Fruit fly (Drosophila melanogaster) whole organism, wandering third instar larva: ENCODE results near the gene Pdhb.

Source experiments
- CrebA ChIP-seq: fragments of 200-800 bp; sonication (Bioruptor generic); optimal IDR thresholded peaks from 2 replicates; lab custom pipeline; 2016; ENCODE audit warnings: missing biosample characterization, mild to moderate bottlenecking, missing genetic modification characterization, borderline replicate concordance
- Mio ChIP-seq: sonication (Bioruptor generic); optimal IDR thresholded peaks from 2 replicates; lab custom pipeline; 2016; ENCODE audit warnings: missing biosample characterization, missing genetic modification characterization
- Myc ChIP-seq: fragments of >200 bp; optimal IDR thresholded peaks from 2 replicates; lab custom pipeline; 2017
- br ChIP-seq: fragments of 200-800 bp; sonication (Bioruptor generic); optimal IDR thresholded peaks from 2 replicates; lab custom pipeline; 2016; ENCODE audit warnings: missing biosample characterization, missing genetic modification characterization
- ey ChIP-seq: fragments of 200-800 bp; sonication (Bioruptor generic); optimal IDR thresholded peaks from 2 replicates; lab custom pipeline; 2016; ENCODE audit warnings: missing biosample characterization, missing genetic modification characterization
- psq ChIP-seq: fragments of 200-800 bp; sonication (Bioruptor generic); optimal IDR thresholded peaks from 3 replicates; lab custom pipeline; 2017; ENCODE audit warnings: missing biosample characterization, mild to moderate bottlenecking, missing genetic modification characterization, moderate library complexity
- usp ChIP-seq: fragments of >200 bp; optimal IDR thresholded peaks from 2 replicates; lab custom pipeline; 2017; ENCODE audit warnings: missing biosample characterization, missing genetic modification characterization

DNA sequence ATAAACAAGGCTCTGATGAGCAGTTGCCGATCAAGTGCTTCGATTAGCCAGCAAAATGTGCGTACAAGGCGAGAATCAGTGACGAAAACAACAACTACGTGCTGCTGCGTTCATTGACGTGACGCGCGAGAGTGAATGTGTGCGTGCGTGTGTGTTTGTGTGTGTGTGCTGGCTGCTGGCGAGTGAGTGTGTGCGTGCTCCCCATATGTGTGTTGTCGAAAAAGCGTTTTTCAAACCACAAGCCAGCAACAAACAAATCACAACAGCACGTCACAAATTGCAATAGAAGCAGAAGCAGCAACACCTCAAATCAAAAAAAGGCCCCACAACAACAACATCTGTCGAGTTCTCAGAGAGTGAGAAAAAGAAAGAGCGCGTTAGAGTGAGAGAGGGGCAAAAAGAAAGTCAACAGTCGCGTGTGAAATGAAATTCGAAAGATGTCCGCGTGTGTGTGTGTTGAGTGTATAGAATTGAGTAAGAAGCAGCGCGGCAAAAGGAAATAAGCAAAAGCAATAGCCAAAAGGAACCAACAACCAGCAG is 48.9 kb upstream of the Pdhb start:
- TF ChIP-seq Mio (GFP tag; lab: Kevin White, UChicago) (no peak), Myc (lab: Kevin White, UChicago) (no peak), psq (peak; percentile 45), usp (no peak), ey (GFP tag; lab: Kevin White, UChicago) (no peak), CrebA (GFP tag; lab: Kevin White, UChicago) (no peak), br (GFP tag; lab: Kevin White, UChicago) (no peak)
